Fruit fly (Drosophila melanogaster): ENCODE data around the gene Task6.

The Task6 gene

dm6 chr3R:13710645-13711044 is 36.3 kb upstream of the Task6 start (continued):
- TF ChIP-seq D19A (tag; optimal IDR thresholded peaks at IDR 0.05) (no peak), twi (tag; optimal IDR thresholded peaks at IDR 0.05) (no peak), CG4360 (GFP tag; IDR thresholded peaks at IDR 0.05) (no peak), prd (optimal IDR thresholded peaks at IDR 0.05) (no peak), prd (GFP tag; IDR thresholded peaks at IDR 0.05) (no peak), sens (GFP tag) (peak; percentile 70), CTCF (GFP tag; optimal IDR thresholded peaks at IDR 0.05) (peak; percentile 40), CG4617 (GFP tag; optimal IDR thresholded peaks at IDR 0.05; ENCODE audit: borderline replicate concordance) (peak; percentile 38), Hsf (GFP tag; optimal IDR thresholded peaks at IDR 0.05) (peak; percentile 8), CG2199 (GFP tag; IDR thresholded peaks at IDR 0.05) (peak; percentile 78), HLH54F (GFP tag; optimal IDR thresholded peaks at IDR 0.05) (no peak), tna (GFP tag; IDR thresholded peaks at IDR 0.05; ENCODE audit: partially characterized antibody) (peak; percentile 37; the same call in 1 of the 2 replicates), CG12659 (GFP tag; optimal IDR thresholded peaks at IDR 0.05) (peak; percentile 28), dysf (GFP tag; IDR thresholded peaks at IDR 0.05) (peak; percentile 6; the same call in 1 of the 3 replicates), CG3065 (GFP tag; optimal IDR thresholded peaks at IDR 0.05) (no peak), seq (GFP tag; IDR thresholded peaks at IDR 0.05) (no peak), gro (GFP tag; optimal IDR thresholded peaks at IDR 0.05) (peak; percentile 17), CG10366 (GFP tag; IDR thresholded peaks at IDR 0.05) (peak; percentile 30; the same call in 1 of the 2 replicates), bbx (GFP tag; IDR thresholded peaks at IDR 0.05; ENCODE audit: partially characterized antibody) (peak; percentile 56), inv (GFP tag; IDR thresholded peaks at IDR 0.05; ENCODE audit: partially characterized antibody) (no peak), CG34224 (GFP tag; IDR thresholded peaks at IDR 0.05; ENCODE audit: partially characterized antibody) (0 out of 3 replicates have a peak, but pooled peaks have one; percentile 26), CG8478 (optimal IDR thresholded peaks at IDR 0.05) (no peak), Bgb (GFP tag; IDR thresholded peaks at IDR 0.05; ENCODE audit: partially characterized antibody) (peak; percentile 60), CG14710 (tag; optimal IDR thresholded peaks at IDR 0.05) (peak; percentile 9), Xbp1 (GFP tag; optimal IDR thresholded peaks at IDR 0.05) (peak; percentile 2), trh (GFP tag; optimal IDR thresholded peaks at IDR 0.05) (no peak), gce (GFP tag; IDR thresholded peaks at IDR 0.05) (no peak), Dbx (GFP tag; IDR thresholded peaks at IDR 0.05) (peak; percentile 34; the same call in 1 of the 3 replicates), CG4424 (GFP tag; optimal IDR thresholded peaks at IDR 0.05) (peak; percentile 33), Fer1 (GFP tag; optimal IDR thresholded peaks at IDR 0.05) (no peak), CG2202 (tag; optimal IDR thresholded peaks at IDR 0.05) (no peak), CG8924 (tag; optimal IDR thresholded peaks at IDR 0.05) (no peak), zen2 (GFP tag; IDR thresholded peaks at IDR 0.05; ENCODE audit: partially characterized antibody) (no peak), tap (tag; optimal IDR thresholded peaks at IDR 0.05) (no peak), wdn (GFP tag; IDR thresholded peaks at IDR 0.05) (no peak), so (GFP tag; IDR thresholded peaks at IDR 0.05) (peak; percentile 39; the same call in 1 of the 3 replicates), CG17186 (GFP tag; optimal IDR thresholded peaks at IDR 0.05) (peak; percentile 39), CG7963 (GFP tag; IDR thresholded peaks at IDR 0.05; ENCODE audit: partially characterized antibody) (no peak), Atf-2 (GFP tag; optimal IDR thresholded peaks at IDR 0.05) (no peak), CG18599 (GFP tag; optimal IDR thresholded peaks at IDR 0.05) (peak; percentile 13), CG4282 (GFP tag; optimal IDR thresholded peaks at IDR 0.05) (no peak), sd (tag; optimal IDR thresholded peaks at IDR 0.05) (no peak), CG9817 (tag; optimal IDR thresholded peaks at IDR 0.05) (no peak), CG11398 (GFP tag; optimal IDR thresholded peaks at IDR 0.05) (no peak), CG4854 (GFP tag; optimal IDR thresholded peaks at IDR 0.05) (peak; percentile 93), exex (tag; optimal IDR thresholded peaks at IDR 0.05) (no peak), CG1529 (GFP tag; optimal IDR thresholded peaks at IDR 0.05) (no peak), CG7928 (GFP tag; optimal IDR thresholded peaks at IDR 0.05) (peak; percentile 94), Ssrp (tag; optimal IDR thresholded peaks at IDR 0.05) (no peak), lab (GFP tag; optimal IDR thresholded peaks at IDR 0.05) (peak; percentile 26), jing (GFP tag; optimal IDR thresholded peaks at IDR 0.05) (no peak), CG9437 (GFP tag; optimal IDR thresholded peaks at IDR 0.05) (no peak)
